Worm (Caenorhabditis elegans) whole organism, young adult: ENCODE measurements around the gene tab-1.

Source experiments
- B0019.2 ChIP-seq: fragments of 200-800 bp; sonication (Bioruptor generic); conservative IDR thresholded peaks from 2 replicates; pipeline ENCODE4 v1.3.6; 2022; ENCODE audit warnings: missing genetic modification reagents, missing genetic modification characterization, missing compliant biosample characterization
- B0035.1 ChIP-seq: sonication (generic microtip); optimal IDR thresholded peaks from 2 replicates; lab custom pipeline; 2016; ENCODE audit warnings: missing genetic modification characterization, mild to moderate bottlenecking, missing compliant biosample characterization, missing genotype, missing genetic modification reagents
- B0336.3 ChIP-seq: fragments of 200-800 bp; sonication (Bioruptor generic); IDR thresholded peaks from 2 replicates; pipeline ENCODE4 v1.3.6; 2022; ENCODE audit warnings: missing genetic modification characterization, missing compliant biosample characterization
- D2030.7 ChIP-seq: fragments of 200-800 bp; sonication (Bioruptor generic); IDR thresholded peaks from 2 replicates; pipeline ENCODE4 v1.3.6; 2022; ENCODE audit warnings: missing genetic modification reagents, missing genetic modification characterization, missing compliant biosample characterization
- F10E7.11 ChIP-seq: sonication (generic microtip); optimal IDR thresholded peaks from 2 replicates; lab custom pipeline; 2017; ENCODE audit warnings: mild to moderate bottlenecking, missing genetic modification characterization, moderate library complexity, missing compliant biosample characterization
- F22D6.2 ChIP-seq: sonication (generic microtip); optimal IDR thresholded peaks from 2 replicates; lab custom pipeline; 2016; ENCODE audit warnings: mild to moderate bottlenecking, missing genetic modification characterization, missing compliant biosample characterization
- F23B12.7 ChIP-seq: sonication (generic microtip); optimal IDR thresholded peaks from 2 replicates; lab custom pipeline; 2017; ENCODE audit warnings: missing genetic modification characterization, mild to moderate bottlenecking, missing compliant biosample characterization, antibody characterized with exemption, moderate library complexity; ENCODE audit not compliant: insufficient read depth
- F33H1.4 ChIP-seq: fragments of 200-800 bp; sonication (Bioruptor generic); IDR thresholded peaks from 2 replicates; pipeline ENCODE4 v1.3.6; 2022; ENCODE audit warnings: missing genetic modification reagents, missing genetic modification characterization, missing compliant biosample characterization
- F37B4.10 ChIP-seq: fragments of 200-800 bp; sonication (Bioruptor generic); IDR thresholded peaks from 2 replicates; pipeline ENCODE4 v1.3.6; 2022; ENCODE audit warnings: missing genetic modification characterization, missing compliant biosample characterization
- F39B2.1 ChIP-seq: fragments of 200-800 bp; sonication (Bioruptor generic); IDR thresholded peaks from 2 replicates; pipeline ENCODE4 v1.3.6; 2022; ENCODE audit warnings: missing genetic modification reagents, missing genetic modification characterization, missing compliant biosample characterization
- F57C9.4 ChIP-seq: sonication (generic microtip); optimal IDR thresholded peaks from 2 replicates; lab custom pipeline; 2017; ENCODE audit warnings: mild to moderate bottlenecking, missing genetic modification characterization, missing compliant biosample characterization
- K12H6.12 ChIP-seq: fragments of 200-800 bp; sonication (Bioruptor generic); optimal IDR thresholded peaks from 2 replicates; lab custom pipeline; 2018; ENCODE audit warnings: mild to moderate bottlenecking, missing genetic modification characterization, missing compliant biosample characterization
- Y56A3A.18 ChIP-seq: fragments of 200-800 bp; sonication (Bioruptor generic); IDR thresholded peaks from 2 replicates; pipeline ENCODE4 v1.3.6; 2022; ENCODE audit warnings: missing genetic modification reagents, missing genetic modification characterization, missing compliant biosample characterization
- aptf-3 ChIP-seq: fragments of 200-800 bp; sonication (Bioruptor generic); IDR thresholded peaks from 2 replicates; pipeline ENCODE4 v1.3.6; 2022; ENCODE audit warnings: missing genetic modification characterization, missing compliant biosample characterization
- attf-3 ChIP-seq: fragments of 200-800 bp; sonication (Bioruptor generic); conservative IDR thresholded peaks from 2 replicates; pipeline ENCODE4 v1.3.6; 2022; ENCODE audit warnings: missing genetic modification reagents, missing genetic modification characterization, missing compliant biosample characterization
- bed-1 ChIP-seq: fragments of 200-800 bp; sonication (Bioruptor generic); IDR thresholded peaks from 2 replicates; pipeline ENCODE4 v1.3.6; 2022; ENCODE audit warnings: missing genetic modification reagents, missing genetic modification characterization, missing compliant biosample characterization
- bed-2 ChIP-seq: fragments of 200-800 bp; sonication (Bioruptor generic); IDR thresholded peaks from 2 replicates; pipeline ENCODE4 v1.3.6; 2022; ENCODE audit warnings: missing genetic modification reagents, missing genetic modification characterization, missing compliant biosample characterization
- cebp-2 ChIP-seq: fragments of 200-800 bp; sonication (Bioruptor generic); IDR thresholded peaks from 2 replicates; pipeline ENCODE4 v1.3.6; 2022; ENCODE audit warnings: missing genetic modification characterization, missing compliant biosample characterization
- dox-1 ChIP-seq: fragments of 200-800 bp; sonication (Bioruptor generic); IDR thresholded peaks from 2 replicates; pipeline ENCODE4 v1.3.6; 2022; ENCODE audit warnings: missing genetic modification reagents, missing genetic modification characterization, missing compliant biosample characterization
- dpl-1 ChIP-seq: fragments of 150-350 bp; optimal IDR thresholded peaks from 2 replicates; lab custom pipeline; 2014; ENCODE audit warnings: missing biosample characterization, missing genetic modification reagents, missing genetic modification characterization
- ekl-4 ChIP-seq: fragments of 200-800 bp; sonication (Bioruptor generic); IDR thresholded peaks from 2 replicates; pipeline ENCODE4 v1.3.6; 2022; ENCODE audit warnings: missing genetic modification reagents, missing genetic modification characterization, missing compliant biosample characterization
- ets-4 ChIP-seq: fragments of 200-800 bp; sonication (Bioruptor generic); optimal IDR thresholded peaks from 2 replicates; lab custom pipeline; 2018; ENCODE audit warnings: mild to moderate bottlenecking, missing genetic modification characterization, missing compliant biosample characterization
- him-1 ChIP-seq: sonication (generic microtip); optimal IDR thresholded peaks from 2 replicates; lab custom pipeline; 2016; ENCODE audit warnings: missing genotype, missing genetic modification reagents, missing genetic modification characterization, missing compliant biosample characterization
- hlh-12 ChIP-seq: sonication (generic microtip); optimal IDR thresholded peaks from 2 replicates; lab custom pipeline; 2016; ENCODE audit warnings: missing genetic modification characterization, missing compliant biosample characterization
- hrde-1 ChIP-seq: sonication (generic microtip); optimal IDR thresholded peaks from 2 replicates; lab custom pipeline; 2016; ENCODE audit warnings: missing genetic modification characterization, mild to moderate bottlenecking, missing compliant biosample characterization, moderate library complexity, missing genotype, missing genetic modification reagents, borderline replicate concordance
- hsf-1 ChIP-seq: fragments of 200-800 bp; sonication (Bioruptor generic); IDR thresholded peaks from 2 replicates; pipeline ENCODE4 v1.3.6; 2022; ENCODE audit warnings: missing genetic modification reagents, missing genetic modification characterization, missing compliant biosample characterization
- let-607 ChIP-seq, 2 experiments: fragments of 200-800 bp in 1 of 2; sonication (Bioruptor generic) in 1 of 2; sonication (generic microtip) in 1 of 2; optimal IDR thresholded peaks; 2 replicates each; lab custom pipeline; 2016 to 2018; ENCODE audit warnings: mild to moderate bottlenecking in 2 of 2, missing compliant biosample characterization in 2 of 2, missing genetic modification characterization in 2 of 2, moderate library complexity in 2 of 2, missing genotype in 1 of 2
- lin-26 ChIP-seq: fragments of 200-800 bp; sonication (Bioruptor generic); IDR thresholded peaks from 2 replicates; pipeline ENCODE4 v1.3.6; 2022; ENCODE audit warnings: missing genetic modification reagents, missing genetic modification characterization, missing compliant biosample characterization
- lin-40 ChIP-seq: sonication (generic microtip); optimal IDR thresholded peaks from 2 replicates; lab custom pipeline; 2016; ENCODE audit warnings: missing genetic modification characterization, mild to moderate bottlenecking, missing compliant biosample characterization, missing genotype, missing genetic modification reagents
- lsl-1 ChIP-seq: fragments of 200-800 bp; sonication (Bioruptor generic); optimal IDR thresholded peaks from 2 replicates; lab custom pipeline; 2018; ENCODE audit warnings: mild to moderate bottlenecking, missing genetic modification characterization, moderate library complexity, missing compliant biosample characterization
- madf-3 ChIP-seq: fragments of 200-800 bp; sonication (Bioruptor generic); IDR thresholded peaks from 2 replicates; pipeline ENCODE4 v1.3.6; 2022; ENCODE audit warnings: missing genetic modification reagents, missing genetic modification characterization, missing compliant biosample characterization
- madf-6 ChIP-seq: fragments of 200-800 bp; sonication (Bioruptor generic); IDR thresholded peaks from 2 replicates; pipeline ENCODE4 v1.3.6; 2022; ENCODE audit warnings: missing genetic modification reagents, missing genetic modification characterization, missing compliant biosample characterization
- mcd-1 ChIP-seq: fragments of 200-800 bp; sonication (Bioruptor generic); IDR thresholded peaks from 2 replicates; pipeline ENCODE4 v1.3.6; 2022; ENCODE audit warnings: missing genetic modification reagents, missing genetic modification characterization, missing compliant biosample characterization
- mes-4 ChIP-seq: sonication (generic microtip); optimal IDR thresholded peaks from 2 replicates; lab custom pipeline; 2016; ENCODE audit warnings: missing genotype, missing genetic modification characterization, missing compliant biosample characterization
- mxl-1 ChIP-seq: sonication (generic microtip); optimal IDR thresholded peaks from 2 replicates; lab custom pipeline; 2016; ENCODE audit warnings: missing genetic modification characterization, missing compliant biosample characterization
- nfya-2 ChIP-seq: fragments of 200-800 bp; sonication (Bioruptor generic); IDR thresholded peaks from 2 replicates; pipeline ENCODE4 v1.3.6; 2022; ENCODE audit warnings: missing genetic modification reagents, missing genetic modification characterization, missing compliant biosample characterization
- nhr-179 ChIP-seq: sonication (generic microtip); optimal IDR thresholded peaks from 2 replicates; lab custom pipeline; 2016; ENCODE audit warnings: mild to moderate bottlenecking, missing genetic modification characterization, missing compliant biosample characterization
- rec-8 ChIP-seq, 2 experiments: sonication (generic microtip); optimal IDR thresholded peaks; 2 replicates each; lab custom pipeline; 2016; ENCODE audit warnings: mild to moderate bottlenecking in 2 of 2, missing genetic modification characterization in 2 of 2, missing genetic modification reagents in 2 of 2, missing genotype in 2 of 2, missing biosample characterization in 1 of 2, missing compliant biosample characterization in 1 of 2, moderate library complexity in 1 of 2
- sea-2 ChIP-seq: fragments of 200-800 bp; sonication (Bioruptor generic); IDR thresholded peaks from 2 replicates; pipeline ENCODE4 v1.3.6; 2022; ENCODE audit warnings: missing genetic modification characterization, missing compliant biosample characterization
- snpc-1.3 ChIP-seq: sonication (generic microtip); optimal IDR thresholded peaks from 2 replicates; lab custom pipeline; 2017; ENCODE audit warnings: missing genetic modification characterization, mild to moderate bottlenecking, missing compliant biosample characterization, antibody characterized with exemption, moderate library complexity, missing genotype, missing genetic modification reagents; ENCODE audit not compliant: insufficient read depth
- somi-1 ChIP-seq: fragments of 200-800 bp; sonication (Bioruptor generic); optimal IDR thresholded peaks from 2 replicates; lab custom pipeline; 2018; ENCODE audit warnings: mild to moderate bottlenecking, missing genetic modification characterization, missing compliant biosample characterization
- tbp1 ChIP-seq: fragments of 200-800 bp; sonication (Bioruptor generic); optimal IDR thresholded peaks from 2 replicates; lab custom pipeline; 2018; ENCODE audit warnings: mild to moderate bottlenecking, missing genetic modification characterization, missing compliant biosample characterization
- zfh-2 ChIP-seq: fragments of 200-800 bp; sonication (Bioruptor generic); conservative IDR thresholded peaks from 2 replicates; pipeline ENCODE4 v1.3.6; 2022; ENCODE audit warnings: missing genetic modification reagents, missing genetic modification characterization, missing compliant biosample characterization
- ztf-18 ChIP-seq: sonication (generic microtip); optimal IDR thresholded peaks from 2 replicates; lab custom pipeline; 2016; ENCODE audit warnings: missing genotype, mild to moderate bottlenecking, missing genetic modification characterization, missing compliant biosample characterization

The tab-1 gene

ce11 chrII:6849308-6849707 lies 46.2 kb downstream of the tab-1 start (continued):
- TF ChIP-seq rec-8 (tag; optimal IDR thresholded peaks at IDR 0.05; lab: Kevin White, UChicago) (no peak), sea-2 (GFP tag; lab: Robert Waterston, UW) (no peak), madf-3 (GFP tag; lab: Robert Waterston, UW) (no peak), nhr-179 (tag; lab: Kevin White, UChicago) (no peak), F37B4.10 (GFP tag; lab: Robert Waterston, UW) (no peak), B0336.3 (GFP tag; lab: Robert Waterston, UW) (no peak)

ce11 chrII:6851938-6852337 lies 48.8 kb downstream of the tab-1 start, which contains the start of gene C04A2.15:
Gene C04A2.15 (plus strand): TSS chrII:6852236.
- TF ChIP-seq tbp1 (GFP tag; lab: Kevin White, UChicago), result no peak

DNA sequence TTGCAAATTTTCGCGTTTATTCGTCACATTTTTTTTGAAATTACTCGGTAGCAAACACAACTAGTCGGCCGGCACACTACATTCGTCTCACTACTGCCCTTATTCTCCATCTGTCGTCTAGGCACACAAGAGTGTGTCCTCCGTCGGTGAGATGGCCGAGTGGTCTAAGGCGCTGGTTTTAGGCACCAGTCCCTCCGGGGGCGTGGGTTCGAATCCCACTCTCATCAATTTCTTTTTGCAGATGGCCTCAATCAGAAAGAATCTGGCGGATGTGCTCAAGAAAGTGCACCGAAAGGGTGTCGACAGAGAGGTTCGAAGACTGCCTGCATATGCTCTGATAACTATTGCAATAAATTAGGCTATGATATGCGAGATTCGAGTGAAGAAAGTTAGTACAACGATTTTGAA lies 49.9 kb downstream of the tab-1 start:
- TF ChIP-seq somi-1 (GFP tag; lab: Kevin White, UChicago), result peak; percentile 54
- no peak for TF ChIP-seq nfya-2
- TF ChIP-seq F57C9.4 (tag; lab: Kevin White, UChicago), result peak; percentile 35
- TF ChIP-seq B0035.1 (tag; lab: Kevin White, UChicago), result peak; percentile 60
- no peak for TF ChIP-seq F39B2.1 (GFP tag; lab: Robert Waterston, UW)
- TF ChIP-seq bed-2 (GFP tag; lab: Robert Waterston, UW), result no peak
- TF ChIP-seq madf-6 (GFP tag; lab: Robert Waterston, UW), result peak; percentile 64; the same call in 1 of the 2 replicates
- TF ChIP-seq D2030.7 (GFP tag; lab: Robert Waterston, UW), result peak; percentile 46; the same call in 1 of the 2 replicates
- TF ChIP-seq F23B12.7 (tag; lab: Kevin White, UChicago), result no peak
- TF ChIP-seq aptf-3 (GFP tag; lab: Robert Waterston, UW), result no peak; the same call in 1 of the 2 replicates
- no peak for TF ChIP-seq mes-4 (tag; lab: Kevin White, UChicago)
- TF ChIP-seq F33H1.4 (GFP tag; lab: Robert Waterston, UW), result peak; percentile 56; the same call in 1 of the 2 replicates
- TF ChIP-seq B0336.3 (GFP tag; lab: Robert Waterston, UW), result peak; percentile 77
- no peak for TF ChIP-seq snpc-1.3 (tag; lab: Kevin White, UChicago)
- peak; percentile 75 for TF ChIP-seq lin-26 (GFP tag; lab: Robert Waterston, UW)
- TF ChIP-seq dox-1 (GFP tag; lab: Robert Waterston, UW), result peak; percentile 88
- peak; percentile 69 for TF ChIP-seq K12H6.12 (tag; lab: Kevin White, UChicago)
- peak; percentile 25 for TF ChIP-seq ets-4 (GFP tag; lab: Kevin White, UChicago)
- peak; percentile 28 for TF ChIP-seq F10E7.11 (tag; lab: Kevin White, UChicago)
- TF ChIP-seq dpl-1, result no peak
- 0 out of 2 replicates have a peak, but pooled peaks have one; percentile 9 for TF ChIP-seq ekl-4 (GFP tag; lab: Robert Waterston, UW)
- TF ChIP-seq lin-40, result peak; percentile 69
- TF ChIP-seq hsf-1, result no peak
- TF ChIP-seq hrde-1 (tag; lab: Kevin White, UChicago), result peak; percentile 48
- TF ChIP-seq let-607 (tag; optimal IDR thresholded peaks at IDR 0.05; lab: Kevin White, UChicago), result peak in 1 of 2 experiments; percentile 27
- TF ChIP-seq cebp-2 (GFP tag; lab: Robert Waterston, UW), result no peak
- peak; percentile 77 for TF ChIP-seq zfh-2 (GFP tag; lab: Robert Waterston, UW)
- peak; percentile 53; the same call in 1 of the 2 replicates for TF ChIP-seq attf-3 (GFP tag; lab: Robert Waterston, UW)
- TF ChIP-seq lsl-1 (GFP tag; lab: Kevin White, UChicago), result peak; percentile 48
- TF ChIP-seq mxl-1 (tag; lab: Kevin White, UChicago), result peak; percentile 35
- TF ChIP-seq mcd-1, result peak; percentile 74
- TF ChIP-seq him-1, result peak; percentile 95
- no peak for TF ChIP-seq F22D6.2
- TF ChIP-seq ztf-18 (tag; lab: Kevin White, UChicago), result peak; percentile 51
- no peak for TF ChIP-seq B0019.2 (GFP tag; lab: Robert Waterston, UW)
- TF ChIP-seq Y56A3A.18 (GFP tag; lab: Robert Waterston, UW), result 0 out of 2 replicates have a peak, but pooled peaks have one; percentile 35
- 0 out of 2 replicates have a peak, but pooled peaks have one; percentile 55 for TF ChIP-seq F37B4.10 (GFP tag; lab: Robert Waterston, UW)
- TF ChIP-seq hlh-12 (tag; lab: Kevin White, UChicago), result no peak
- TF ChIP-seq bed-1, result no peak
